Worm (Caenorhabditis elegans) whole organism, young adult: ENCODE data around the gene sri-26.

Experiments
- B0035.1 ChIP-seq: sonication (generic microtip); optimal IDR thresholded peaks from 2 replicates; lab custom pipeline; 2016; ENCODE audit warnings: missing genetic modification characterization, mild to moderate bottlenecking, missing compliant biosample characterization, missing genotype, missing genetic modification reagents
- C17E4.6 ChIP-seq: fragments of 200-800 bp; sonication (Bioruptor generic); IDR thresholded peaks from 2 replicates; pipeline ENCODE4 v1.3.6; 2022; ENCODE audit warnings: missing genetic modification reagents, missing genetic modification characterization, missing compliant biosample characterization
- D2030.7 ChIP-seq: fragments of 200-800 bp; sonication (Bioruptor generic); IDR thresholded peaks from 2 replicates; pipeline ENCODE4 v1.3.6; 2022; ENCODE audit warnings: missing genetic modification reagents, missing genetic modification characterization, missing compliant biosample characterization
- F10E7.11 ChIP-seq: sonication (generic microtip); optimal IDR thresholded peaks from 2 replicates; lab custom pipeline; 2017; ENCODE audit warnings: mild to moderate bottlenecking, missing genetic modification characterization, moderate library complexity, missing compliant biosample characterization
- F39B2.1 ChIP-seq: fragments of 200-800 bp; sonication (Bioruptor generic); IDR thresholded peaks from 2 replicates; pipeline ENCODE4 v1.3.6; 2022; ENCODE audit warnings: missing genetic modification reagents, missing genetic modification characterization, missing compliant biosample characterization
- K11D2.4 ChIP-seq: fragments of 200-800 bp; sonication (Bioruptor generic); IDR thresholded peaks from 2 replicates; pipeline ENCODE4 v1.3.6; 2022; ENCODE audit warnings: missing genetic modification reagents, missing genetic modification characterization, missing compliant biosample characterization
- Y56A3A.18 ChIP-seq: fragments of 200-800 bp; sonication (Bioruptor generic); IDR thresholded peaks from 2 replicates; pipeline ENCODE4 v1.3.6; 2022; ENCODE audit warnings: missing genetic modification reagents, missing genetic modification characterization, missing compliant biosample characterization
- Y95B8A.8 ChIP-seq: fragments of 200-800 bp; sonication (Bioruptor generic); IDR thresholded peaks from 2 replicates; pipeline ENCODE4 v1.3.6; 2022; ENCODE audit warnings: missing genetic modification reagents, missing genetic modification characterization, missing compliant biosample characterization
- attf-3 ChIP-seq: fragments of 200-800 bp; sonication (Bioruptor generic); conservative IDR thresholded peaks from 2 replicates; pipeline ENCODE4 v1.3.6; 2022; ENCODE audit warnings: missing genetic modification reagents, missing genetic modification characterization, missing compliant biosample characterization
- attf-5 ChIP-seq: fragments of 200-800 bp; sonication (Bioruptor generic); optimal IDR thresholded peaks from 2 replicates; lab custom pipeline; 2018; ENCODE audit warnings: mild to moderate bottlenecking, missing genetic modification characterization, missing compliant biosample characterization
- ccch-3 ChIP-seq: fragments of 200-800 bp; sonication (Bioruptor generic); optimal IDR thresholded peaks from 2 replicates; lab custom pipeline; 2018; ENCODE audit warnings: mild to moderate bottlenecking, missing genetic modification characterization, missing compliant biosample characterization
- cebp-1 ChIP-seq, 2 experiments: fragments of 200-800 bp in 1 of 2; sonication (Bioruptor generic) in 1 of 2; sonication (generic microtip) in 1 of 2; IDR thresholded peaks in 1 of 2; optimal IDR thresholded peaks in 1 of 2; 2 replicates each; pipeline versions ENCODE4 v1.3.6 to Lab custom; 2017 to 2022; ENCODE audit warnings: missing compliant biosample characterization in 2 of 2, missing genetic modification characterization in 2 of 2, mild to moderate bottlenecking in 1 of 2, missing genetic modification reagents in 1 of 2, moderate library complexity in 1 of 2
- cebp-2 ChIP-seq: fragments of 200-800 bp; sonication (Bioruptor generic); IDR thresholded peaks from 2 replicates; pipeline ENCODE4 v1.3.6; 2022; ENCODE audit warnings: missing genetic modification characterization, missing compliant biosample characterization
- ceh-100 ChIP-seq: fragments of 200-800 bp; sonication (Bioruptor generic); IDR thresholded peaks from 2 replicates; pipeline ENCODE4 v1.3.6; 2022; ENCODE audit warnings: missing genetic modification reagents, missing genetic modification characterization, missing compliant biosample characterization
- ceh-40 ChIP-seq: fragments of 200-800 bp; sonication (Bioruptor generic); IDR thresholded peaks from 2 replicates; pipeline ENCODE4 v1.3.6; 2022; ENCODE audit warnings: missing genetic modification characterization, missing compliant biosample characterization
- ceh-91 ChIP-seq: fragments of 200-800 bp; sonication (Bioruptor generic); IDR thresholded peaks from 2 replicates; pipeline ENCODE4 v1.3.6; 2022; ENCODE audit warnings: missing genetic modification reagents, missing genetic modification characterization, missing compliant biosample characterization
- chd-7 ChIP-seq: sonication (generic microtip); optimal IDR thresholded peaks from 2 replicates; lab custom pipeline; 2016; ENCODE audit warnings: mild to moderate bottlenecking, missing genetic modification characterization, moderate library complexity, missing compliant biosample characterization
- efl-1 ChIP-seq: fragments of 150-350 bp; optimal IDR thresholded peaks from 2 replicates; lab custom pipeline; 2014; ENCODE audit warnings: missing biosample characterization, missing genetic modification reagents, missing genetic modification characterization
- egl-44 ChIP-seq: fragments of 200-800 bp; sonication (Bioruptor generic); IDR thresholded peaks from 2 replicates; pipeline ENCODE4 v1.3.6; 2022; ENCODE audit warnings: missing genetic modification reagents, missing genetic modification characterization, missing compliant biosample characterization
- egrh-3 ChIP-seq: fragments of 200-800 bp; sonication (Bioruptor generic); IDR thresholded peaks from 2 replicates; pipeline ENCODE4 v1.3.6; 2022; ENCODE audit warnings: missing genetic modification reagents, missing genetic modification characterization, missing compliant biosample characterization
- ekl-4 ChIP-seq: fragments of 200-800 bp; sonication (Bioruptor generic); IDR thresholded peaks from 2 replicates; pipeline ENCODE4 v1.3.6; 2022; ENCODE audit warnings: missing genetic modification reagents, missing genetic modification characterization, missing compliant biosample characterization
- fkh-3 ChIP-seq: sonication (generic microtip); optimal IDR thresholded peaks from 2 replicates; lab custom pipeline; 2016; ENCODE audit warnings: mild to moderate bottlenecking, missing genetic modification characterization, missing compliant biosample characterization
- hmg-1.2 ChIP-seq: fragments of 200-800 bp; sonication (Bioruptor generic); IDR thresholded peaks from 2 replicates; pipeline ENCODE4 v1.3.6; 2022; ENCODE audit warnings: missing genetic modification reagents, missing genetic modification characterization, missing compliant biosample characterization
- hmg-20 ChIP-seq: fragments of 200-800 bp; sonication (Bioruptor generic); IDR thresholded peaks from 2 replicates; pipeline ENCODE4 v1.3.6; 2022; ENCODE audit warnings: missing genetic modification reagents, missing genetic modification characterization, missing compliant biosample characterization
- lag-1 ChIP-seq: fragments of 200-800 bp; sonication (Bioruptor generic); IDR thresholded peaks from 2 replicates; pipeline ENCODE4 v1.3.6; 2022; ENCODE audit warnings: missing genetic modification reagents, missing genetic modification characterization, missing compliant biosample characterization
- let-526 ChIP-seq: fragments of 200-800 bp; sonication (Bioruptor generic); IDR thresholded peaks from 2 replicates; pipeline ENCODE4 v1.3.6; 2022; ENCODE audit warnings: missing genetic modification reagents, missing genetic modification characterization, missing compliant biosample characterization
- lin-35 ChIP-seq, 3 experiments: fragments of 150-350 bp in 2 of 3; sonication (generic microtip) in 1 of 3; optimal IDR thresholded peaks; 2 replicates each; lab custom pipeline; 2014 to 2018; ENCODE audit warnings: missing biosample characterization in 3 of 3, missing genetic modification characterization in 3 of 3, missing genetic modification reagents in 3 of 3
- lir-1 ChIP-seq: fragments of 200-800 bp; sonication (Bioruptor generic); conservative IDR thresholded peaks from 2 replicates; pipeline ENCODE4 v1.3.6; 2022; ENCODE audit warnings: missing genetic modification reagents, missing genetic modification characterization, missing compliant biosample characterization
- lsl-1 ChIP-seq: fragments of 200-800 bp; sonication (Bioruptor generic); optimal IDR thresholded peaks from 2 replicates; lab custom pipeline; 2018; ENCODE audit warnings: mild to moderate bottlenecking, missing genetic modification characterization, moderate library complexity, missing compliant biosample characterization
- madf-10 ChIP-seq: sonication (generic microtip); optimal IDR thresholded peaks from 2 replicates; lab custom pipeline; 2016; ENCODE audit warnings: mild to moderate bottlenecking, missing genetic modification characterization, missing compliant biosample characterization
- madf-6 ChIP-seq: fragments of 200-800 bp; sonication (Bioruptor generic); IDR thresholded peaks from 2 replicates; pipeline ENCODE4 v1.3.6; 2022; ENCODE audit warnings: missing genetic modification reagents, missing genetic modification characterization, missing compliant biosample characterization
- mxl-1 ChIP-seq: sonication (generic microtip); optimal IDR thresholded peaks from 2 replicates; lab custom pipeline; 2016; ENCODE audit warnings: missing genetic modification characterization, missing compliant biosample characterization
- nfya-1 ChIP-seq: sonication (generic microtip); optimal IDR thresholded peaks from 2 replicates; lab custom pipeline; 2017; ENCODE audit warnings: antibody characterized with exemption, missing compliant biosample characterization, missing genetic modification characterization, borderline replicate concordance; ENCODE audit not compliant: insufficient read depth
- nhr-120 ChIP-seq: fragments of 200-800 bp; sonication (Bioruptor generic); IDR thresholded peaks from 2 replicates; pipeline ENCODE4 v1.3.6; 2022; ENCODE audit warnings: missing genetic modification characterization, missing compliant biosample characterization
- pbrm-1 ChIP-seq: fragments of 200-800 bp; sonication (Bioruptor generic); IDR thresholded peaks from 2 replicates; pipeline ENCODE4 v1.3.6; 2022; ENCODE audit warnings: missing genetic modification reagents, missing genetic modification characterization, missing compliant biosample characterization
- pha-4 ChIP-seq: fragments of 150-350 bp; sonication (generic microtip); optimal IDR thresholded peaks from 2 replicates; lab custom pipeline; 2014; ENCODE audit warnings: missing biosample characterization, missing genetic modification reagents, missing genetic modification characterization
- rec-8 ChIP-seq, 2 experiments: sonication (generic microtip); optimal IDR thresholded peaks; 2 replicates each; lab custom pipeline; 2016; ENCODE audit warnings: mild to moderate bottlenecking in 2 of 2, missing genetic modification characterization in 2 of 2, missing genetic modification reagents in 2 of 2, missing genotype in 2 of 2, missing biosample characterization in 1 of 2, missing compliant biosample characterization in 1 of 2, moderate library complexity in 1 of 2
- repo-1 ChIP-seq: sonication (generic microtip); optimal IDR thresholded peaks from 2 replicates; lab custom pipeline; 2017; ENCODE audit warnings: mild to moderate bottlenecking, missing genetic modification characterization, missing compliant biosample characterization
- sptf-2 ChIP-seq: fragments of 200-800 bp; sonication (Bioruptor generic); optimal IDR thresholded peaks from 2 replicates; lab custom pipeline; 2018; ENCODE audit warnings: mild to moderate bottlenecking, missing genetic modification characterization, missing compliant biosample characterization
- tbx-9 ChIP-seq: sonication (generic microtip); optimal IDR thresholded peaks from 2 replicates; lab custom pipeline; 2016; ENCODE audit warnings: borderline replicate concordance, missing genetic modification characterization, inconsistent platforms, missing compliant biosample characterization
- unc-130 ChIP-seq: sonication (generic microtip); optimal IDR thresholded peaks from 2 replicates; lab custom pipeline; 2016; ENCODE audit warnings: missing genetic modification reagents, missing genetic modification characterization, missing compliant biosample characterization
- zfh-2 ChIP-seq: fragments of 200-800 bp; sonication (Bioruptor generic); conservative IDR thresholded peaks from 2 replicates; pipeline ENCODE4 v1.3.6; 2022; ENCODE audit warnings: missing genetic modification reagents, missing genetic modification characterization, missing compliant biosample characterization
- ztf-25 ChIP-seq: fragments of 200-800 bp; sonication (Bioruptor generic); IDR thresholded peaks from 2 replicates; pipeline ENCODE4 v1.3.6; 2022; ENCODE audit warnings: missing genetic modification reagents, missing genetic modification characterization, missing compliant biosample characterization

The sri-26 gene

DNA sequence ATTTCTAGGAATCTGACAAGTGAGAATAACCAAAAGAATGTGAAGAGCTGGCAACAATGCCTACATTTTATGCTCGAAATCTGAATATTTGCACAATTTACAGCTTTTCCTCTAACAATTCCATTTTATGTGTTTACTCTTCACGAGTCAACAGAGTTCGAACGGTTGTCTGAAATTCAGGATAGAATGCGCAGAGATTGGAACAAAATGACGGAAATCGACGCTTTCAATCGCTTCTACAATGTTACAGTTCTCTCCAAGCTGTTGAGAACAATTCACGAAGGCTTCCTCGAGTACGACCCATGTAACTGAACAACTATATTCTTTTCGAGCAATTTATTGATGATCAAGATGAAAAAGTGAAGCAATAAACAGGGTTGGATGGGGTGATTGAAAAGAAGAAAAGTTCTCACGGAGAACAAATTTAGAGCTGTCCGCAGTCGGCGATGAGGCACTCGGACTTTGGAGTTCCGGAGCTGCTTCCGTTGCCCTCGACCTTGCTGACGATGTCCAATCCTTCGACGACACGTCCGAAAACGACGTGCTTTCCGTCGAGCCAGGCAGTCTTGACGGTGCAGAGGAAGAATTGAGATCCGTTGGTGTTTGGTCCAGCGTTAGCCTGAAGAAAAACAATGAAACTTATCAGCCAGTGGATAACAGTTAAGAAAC, 28.9 kb upstream of the sri-26 start, which contains the start of gene Y75B12B.3 (continued):
- TF ChIP-seq nfya-1 (no peak), egl-44 (GFP tag; lab: Robert Waterston, UW) (0 out of 2 replicates have a peak, but pooled peaks have one; percentile 17), repo-1 (tag; lab: Kevin White, UChicago) (no peak), rec-8 (tag; optimal IDR thresholded peaks at IDR 0.05; lab: Kevin White, UChicago) (peak in 1 of 2 experiments; percentile 22), ccch-3 (GFP tag; lab: Kevin White, UChicago) (no peak), attf-3 (GFP tag; lab: Robert Waterston, UW) (no peak), ekl-4 (GFP tag; lab: Robert Waterston, UW) (peak; percentile 76; the same call in 1 of the 2 replicates), tbx-9 (tag; lab: Kevin White, UChicago) (no peak), K11D2.4 (GFP tag; lab: Robert Waterston, UW) (no peak), hmg-20 (GFP tag; lab: Robert Waterston, UW) (no peak), nhr-120 (no peak), pbrm-1 (GFP tag; lab: Robert Waterston, UW) (0 out of 2 replicates have a peak, but pooled peaks have one; percentile 52), lag-1 (GFP tag; lab: Robert Waterston, UW) (no peak), sptf-2 (GFP tag; lab: Kevin White, UChicago) (no peak), madf-10 (tag; lab: Kevin White, UChicago) (no peak), efl-1 (GFP tag; lab: Kevin White, UChicago) (no peak), ceh-91 (no peak), lin-35 (GFP tag; optimal IDR thresholded peaks at IDR 0.05; lab: Kevin White, UChicago) (no peak), lsl-1 (GFP tag; lab: Kevin White, UChicago) (peak; percentile 47), madf-6 (GFP tag; lab: Robert Waterston, UW) (peak; percentile 73), mxl-1 (tag; lab: Kevin White, UChicago) (no peak), egrh-3 (GFP tag; lab: Robert Waterston, UW) (peak; percentile 18; the same call in 1 of the 2 replicates), let-526 (GFP tag; lab: Robert Waterston, UW) (no peak), Y95B8A.8 (GFP tag; lab: Robert Waterston, UW) (0 out of 2 replicates have a peak, but pooled peaks have one; percentile 5), C17E4.6 (0 out of 2 replicates have a peak, but pooled peaks have one; percentile 27), D2030.7 (GFP tag; lab: Robert Waterston, UW) (no peak), pha-4 (tag; lab: Kevin White, UChicago) (no peak), zfh-2 (GFP tag; lab: Robert Waterston, UW) (peak; percentile 72), hmg-1.2 (GFP tag; lab: Robert Waterston, UW) (0 out of 2 replicates have a peak, but pooled peaks have one; percentile 10), cebp-1 (GFP tag; IDR thresholded peaks at IDR 0.05; lab: Robert Waterston, UW) (no peak), cebp-1 (tag; optimal IDR thresholded peaks at IDR 0.05; lab: Kevin White, UChicago) (peak; percentile 29), B0035.1 (tag; lab: Kevin White, UChicago) (no peak)

DNA sequence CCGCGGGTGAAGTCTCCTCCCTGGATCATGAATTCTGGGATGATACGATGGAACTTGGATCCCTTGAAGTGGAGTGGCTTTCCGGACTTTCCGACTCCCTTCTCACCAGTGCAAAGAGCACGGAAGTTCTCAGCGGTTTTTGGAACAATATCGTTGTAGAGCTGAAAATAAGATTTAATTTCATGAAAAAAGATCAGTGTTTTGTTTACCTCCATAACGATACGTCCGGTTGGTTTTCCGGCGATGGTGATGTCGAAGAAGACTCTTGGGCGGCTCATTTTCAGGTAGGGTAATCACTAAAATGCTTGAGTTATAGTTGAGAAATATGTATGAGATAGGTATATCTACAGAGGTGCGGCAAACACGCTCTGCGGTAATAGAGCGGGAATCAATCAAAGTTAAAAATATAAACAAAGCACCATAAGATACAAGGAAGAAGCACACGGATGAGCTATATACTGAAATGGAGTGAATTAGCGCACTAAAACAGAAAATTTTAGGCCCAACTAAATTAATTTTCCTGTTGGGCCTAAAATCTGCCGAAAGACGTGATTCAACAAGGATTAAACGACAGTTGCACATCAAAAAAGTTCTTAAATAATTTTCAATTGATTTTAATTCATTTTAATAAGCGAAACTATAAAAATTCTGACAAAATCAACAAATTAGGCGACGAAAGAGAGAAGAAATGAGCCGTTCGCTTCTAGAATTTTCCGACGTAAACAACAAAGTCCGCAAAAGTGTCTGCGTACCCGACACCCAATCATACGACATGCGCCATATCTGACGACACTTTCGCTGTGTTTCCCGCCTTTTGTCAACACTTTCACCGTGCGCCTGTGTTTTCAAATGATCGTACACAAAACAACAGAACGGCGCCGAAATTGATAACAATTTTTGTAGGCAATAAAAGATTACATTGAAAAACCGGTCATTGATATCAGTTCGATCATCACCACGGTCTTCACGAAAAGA, 27.9 kb upstream of the sri-26 start, which contains the start of the genes cyn-7 and bath-36:
Gene cyn-7 (minus strand): TSS at position 296 of the 975 bp plus-strand sequence.
Gene bath-36 (plus strand): TSS at position 806 of the 975 bp plus-strand sequence.
- TF ChIP-seq fkh-3 (tag; lab: Kevin White, UChicago) (no peak), attf-5 (GFP tag; lab: Kevin White, UChicago) (peak; percentile 56), ztf-25 (GFP tag; lab: Robert Waterston, UW) (no peak), C17E4.6 (0 out of 2 replicates have a peak, but pooled peaks have one; percentile 26), unc-130 (GFP tag; lab: Kevin White, UChicago) (no peak), ceh-40 (GFP tag; lab: Robert Waterston, UW) (no peak), let-526 (GFP tag; lab: Robert Waterston, UW) (no peak), chd-7 (no peak), madf-10 (tag; lab: Kevin White, UChicago) (peak; percentile 8), ccch-3 (GFP tag; lab: Kevin White, UChicago) (no peak), cebp-2 (GFP tag; lab: Robert Waterston, UW) (no peak), F10E7.11 (tag; lab: Kevin White, UChicago) (no peak), lir-1 (GFP tag; lab: Robert Waterston, UW) (peak; percentile 70), F39B2.1 (no peak), ceh-100 (GFP tag; lab: Robert Waterston, UW) (peak; percentile 44; the same call in 1 of the 2 replicates), Y56A3A.18 (GFP tag; lab: Robert Waterston, UW) (no peak), sptf-2 (GFP tag; lab: Kevin White, UChicago) (no peak)
